Worm (Caenorhabditis elegans) whole organism, L2 larva: Measurements from ENCODE around the gene sru-40.

Source experiments
- ama-1 ChIP-seq: fragments of 150-350 bp; optimal IDR thresholded peaks from 2 replicates; lab custom pipeline; 2018; ENCODE audit warnings: inconsistent platforms
- egl-27 ChIP-seq: sonication (generic microtip); optimal IDR thresholded peaks from 3 replicates; lab custom pipeline; 2017; ENCODE audit warnings: missing biosample characterization, missing genetic modification reagents, missing genetic modification characterization
- lsy-2 ChIP-seq, 2 experiments: fragments of 150-350 bp in 1 of 2; sonication (generic microtip) in 1 of 2; optimal IDR thresholded peaks; 2 replicates each; lab custom pipeline; 2014 to 2017; ENCODE audit warnings: missing biosample characterization in 2 of 2, missing genetic modification characterization in 2 of 2
- nhr-23 ChIP-seq: fragments of 150-350 bp; optimal IDR thresholded peaks from 2 replicates; lab custom pipeline; 2014; ENCODE audit warnings: missing biosample characterization, missing genetic modification reagents, missing genetic modification characterization
- snpc-4 ChIP-seq: fragments of 150-350 bp; optimal IDR thresholded peaks from 2 replicates; lab custom pipeline; 2014; ENCODE audit warnings: missing biosample characterization, missing genetic modification characterization

DNA sequence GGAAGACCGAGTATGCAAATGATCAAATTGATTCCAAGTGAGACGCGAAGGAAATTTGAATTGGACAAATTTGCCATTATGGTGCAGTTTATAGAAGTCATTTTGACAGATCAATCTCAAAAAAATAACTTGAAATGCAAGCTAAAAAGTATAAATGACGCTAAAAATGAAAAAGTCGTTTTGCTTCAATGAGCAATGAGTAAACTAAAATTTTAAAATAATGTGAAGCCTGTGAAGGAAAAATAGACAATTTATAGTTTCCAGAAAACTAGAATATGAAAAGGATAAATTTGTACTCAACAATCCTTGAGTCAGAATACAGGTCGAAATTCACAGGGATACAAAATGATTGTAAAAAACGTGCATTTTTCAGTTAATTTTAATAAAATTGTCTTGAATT, 34.5 kb upstream of the sru-40 start, which contains the start of gene srab-17:
- TF ChIP-seq lsy-2 (tag; optimal IDR thresholded peaks at IDR 0.05; lab: Kevin White, UChicago) (no peak), egl-27 (no peak), ama-1 (no peak), snpc-4 (tag; lab: Kevin White, UChicago) (no peak), nhr-23 (tag; lab: Kevin White, UChicago) (no peak)
